Worm (Caenorhabditis elegans) whole organism, mixed stage, embryonic: ENCODE measurements around the gene srsx-35.

ENCODE experiments used
- M03D4.4 ChIP-seq: sonication (generic microtip); optimal IDR thresholded peaks from 2 replicates; lab custom pipeline; 2017; ENCODE audit warnings: mild to moderate bottlenecking, missing genetic modification characterization, missing compliant biosample characterization
- bed-3 ChIP-seq: fragments of 200-800 bp; sonication (Bioruptor generic); optimal IDR thresholded peaks from 3 replicates; lab custom pipeline; 2018; ENCODE audit warnings: mild to moderate bottlenecking, missing genetic modification characterization, moderate library complexity, missing compliant biosample characterization
- blmp-1 ChIP-seq: fragments of 150-350 bp; optimal IDR thresholded peaks from 2 replicates; lab custom pipeline; 2014; ENCODE audit warnings: missing biosample characterization, missing genetic modification characterization
- ceh-39 ChIP-seq: fragments of 150-350 bp; optimal IDR thresholded peaks from 2 replicates; lab custom pipeline; 2014; ENCODE audit warnings: missing biosample characterization, missing genetic modification characterization
- ceh-83 ChIP-seq: fragments of 200-800 bp; sonication (Bioruptor generic); optimal IDR thresholded peaks from 2 replicates; lab custom pipeline; 2018; ENCODE audit warnings: mild to moderate bottlenecking, missing genetic modification characterization, missing compliant biosample characterization
- ces-1 ChIP-seq: fragments of 150-350 bp; optimal IDR thresholded peaks from 2 replicates; lab custom pipeline; 2014; ENCODE audit warnings: missing biosample characterization, missing genetic modification reagents, missing genetic modification characterization
- cnd-1 ChIP-seq: fragments of 200-800 bp; sonication (Bioruptor generic); optimal IDR thresholded peaks from 2 replicates; lab custom pipeline; 2018; ENCODE audit warnings: mild to moderate bottlenecking, missing genetic modification characterization, missing compliant biosample characterization
- drap-1 ChIP-seq: fragments of 200-800 bp; sonication (Bioruptor generic); optimal IDR thresholded peaks from 3 replicates; lab custom pipeline; 2018; ENCODE audit warnings: mild to moderate bottlenecking, missing genetic modification characterization, missing compliant biosample characterization
- elt-3 ChIP-seq: fragments of 150-350 bp; optimal IDR thresholded peaks from 2 replicates; lab custom pipeline; 2014; ENCODE audit warnings: missing biosample characterization, missing genetic modification characterization
- flh-1 ChIP-seq: fragments of 200-800 bp; sonication (Bioruptor generic); optimal IDR thresholded peaks from 2 replicates; lab custom pipeline; 2018; ENCODE audit warnings: mild to moderate bottlenecking, missing genetic modification characterization, moderate library complexity, missing compliant biosample characterization
- ham-2 ChIP-seq: fragments of 200-800 bp; sonication (Bioruptor generic); optimal IDR thresholded peaks from 2 replicates; lab custom pipeline; 2018; ENCODE audit warnings: mild to moderate bottlenecking, missing genetic modification characterization, missing compliant biosample characterization
- hlh-1 ChIP-seq: fragments of 150-350 bp; optimal IDR thresholded peaks from 2 replicates; lab custom pipeline; 2014; ENCODE audit warnings: missing biosample characterization, missing genetic modification reagents, missing genetic modification characterization
- lin-13 ChIP-seq: fragments of 150-350 bp; optimal IDR thresholded peaks from 2 replicates; lab custom pipeline; 2014; ENCODE audit warnings: missing biosample characterization, missing genetic modification characterization
- lin-32 ChIP-seq: fragments of 200-800 bp; sonication (Bioruptor generic); optimal IDR thresholded peaks from 2 replicates; lab custom pipeline; 2018; ENCODE audit warnings: mild to moderate bottlenecking, missing genetic modification characterization, missing compliant biosample characterization
- lsy-2 ChIP-seq: fragments of 150-350 bp; optimal IDR thresholded peaks from 2 replicates; lab custom pipeline; 2014; ENCODE audit warnings: missing biosample characterization, missing genetic modification characterization
- mab-5 ChIP-seq: fragments of 150-350 bp; optimal IDR thresholded peaks from 2 replicates; lab custom pipeline; 2014; ENCODE audit warnings: missing biosample characterization, missing genetic modification characterization
- mep-1 ChIP-seq: fragments of 150-350 bp; optimal IDR thresholded peaks from 2 replicates; lab custom pipeline; 2017; ENCODE audit warnings: missing biosample characterization, missing genetic modification reagents, missing genetic modification characterization, inconsistent platforms
- mls-2 ChIP-seq: sonication (generic microtip); optimal IDR thresholded peaks from 2 replicates; lab custom pipeline; 2016; ENCODE audit warnings: mild to moderate bottlenecking, missing genetic modification characterization, moderate library complexity, missing compliant biosample characterization
- nhr-12 ChIP-seq: fragments of 150-350 bp; optimal IDR thresholded peaks from 2 replicates; lab custom pipeline; 2014; ENCODE audit warnings: missing biosample characterization, missing genetic modification characterization
- nhr-2 ChIP-seq: fragments of 150-350 bp; optimal IDR thresholded peaks from 2 replicates; lab custom pipeline; 2014; ENCODE audit warnings: missing biosample characterization, missing genetic modification characterization
- nhr-237 ChIP-seq: fragments of 150-350 bp; optimal IDR thresholded peaks from 2 replicates; lab custom pipeline; 2014; ENCODE audit warnings: missing biosample characterization, missing genetic modification characterization
- nhr-28 ChIP-seq: fragments of 150-350 bp; optimal IDR thresholded peaks from 2 replicates; lab custom pipeline; 2014; ENCODE audit warnings: missing biosample characterization, missing genetic modification characterization
- nhr-76 ChIP-seq: sonication (generic microtip); optimal IDR thresholded peaks from 2 replicates; lab custom pipeline; 2017; ENCODE audit warnings: missing biosample characterization, missing genetic modification characterization
- pha-4 ChIP-seq: fragments of 150-350 bp; optimal IDR thresholded peaks from 2 replicates; lab custom pipeline; 2018; ENCODE audit warnings: missing biosample characterization, missing genetic modification reagents, missing genetic modification characterization
- sem-2 ChIP-seq: fragments of 200-800 bp; sonication (Bioruptor generic); optimal IDR thresholded peaks from 2 replicates; lab custom pipeline; 2018; ENCODE audit warnings: mild to moderate bottlenecking, missing genetic modification characterization, missing compliant biosample characterization
- snpc-4 ChIP-seq: fragments of 150-350 bp; optimal IDR thresholded peaks from 2 replicates; lab custom pipeline; 2014; ENCODE audit warnings: missing biosample characterization, missing genetic modification characterization
- tbx-8 ChIP-seq: fragments of 200-800 bp; sonication (Bioruptor generic); optimal IDR thresholded peaks from 2 replicates; lab custom pipeline; 2018; ENCODE audit warnings: mild to moderate bottlenecking, missing genetic modification characterization, moderate library complexity, missing compliant biosample characterization
- unc-120 ChIP-seq: sonication (generic microtip); optimal IDR thresholded peaks from 2 replicates; lab custom pipeline; 2017; ENCODE audit warnings: missing genetic modification characterization, missing compliant biosample characterization; ENCODE audit not compliant: poor library complexity, severe bottlenecking
- unc-39 ChIP-seq: fragments of 150-350 bp; optimal IDR thresholded peaks from 2 replicates; lab custom pipeline; 2014; ENCODE audit warnings: missing biosample characterization, missing genetic modification characterization
- unc-62 ChIP-seq: fragments of 150-350 bp; optimal IDR thresholded peaks from 2 replicates; lab custom pipeline; 2014; ENCODE audit warnings: missing biosample characterization, missing genetic modification reagents, missing genetic modification characterization
- zip-8 ChIP-seq: fragments of 150-350 bp; optimal IDR thresholded peaks from 2 replicates; lab custom pipeline; 2014; ENCODE audit warnings: missing biosample characterization, missing genetic modification characterization
- ztf-11 ChIP-seq: fragments of 150-350 bp; optimal IDR thresholded peaks from 2 replicates; lab custom pipeline; 2014; ENCODE audit warnings: missing biosample characterization, missing genetic modification characterization

Gene srsx-35

ce11 chrV:20728763-20729350 is 47.6 kb downstream of the srsx-35 start, which contains the start of gene ipla-3:
TSS of gene ipla-3 (minus strand) at chrV:20729272.
- TF ChIP-seq snpc-4, result no peak
- no peak for TF ChIP-seq zip-8 (tag; lab: Kevin White, UChicago)
- TF ChIP-seq tbx-8 (GFP tag; lab: Kevin White, UChicago), result no peak
- TF ChIP-seq ces-1 (GFP tag; lab: Kevin White, UChicago), result no peak
- TF ChIP-seq pha-4, result peak; percentile 53
- peak; percentile 5 for TF ChIP-seq lsy-2
- TF ChIP-seq hlh-1 (tag; lab: Kevin White, UChicago), result no peak
- no peak for TF ChIP-seq lin-13
- TF ChIP-seq flh-1 (GFP tag; lab: Kevin White, UChicago), result no peak
- no peak for TF ChIP-seq mab-5 (tag; lab: Kevin White, UChicago)
- TF ChIP-seq M03D4.4, result no peak
- TF ChIP-seq mep-1 (tag; lab: Kevin White, UChicago), result peak; percentile 40
- TF ChIP-seq elt-3, result no peak
- peak; percentile 42 for TF ChIP-seq mls-2 (tag; lab: Kevin White, UChicago)
- no peak for TF ChIP-seq nhr-12
- no peak for TF ChIP-seq nhr-76 (tag; lab: Kevin White, UChicago)
- TF ChIP-seq ztf-11 (tag; lab: Kevin White, UChicago), result no peak
- TF ChIP-seq unc-39 (tag; lab: Kevin White, UChicago), result no peak
- no peak for TF ChIP-seq nhr-2 (tag; lab: Kevin White, UChicago)
- TF ChIP-seq nhr-237 (tag; lab: Kevin White, UChicago), result no peak
- no peak for TF ChIP-seq cnd-1
- TF ChIP-seq bed-3 (GFP tag; lab: Kevin White, UChicago), result no peak
- no peak for TF ChIP-seq ceh-83 (GFP tag; lab: Kevin White, UChicago)
- no peak for TF ChIP-seq drap-1 (GFP tag; lab: Kevin White, UChicago)
- no peak for TF ChIP-seq blmp-1 (tag; lab: Kevin White, UChicago)
- TF ChIP-seq ham-2 (GFP tag; lab: Kevin White, UChicago), result no peak
- no peak for TF ChIP-seq lin-32 (GFP tag; lab: Kevin White, UChicago)
- TF ChIP-seq unc-120 (tag; lab: Kevin White, UChicago), result peak; percentile 9
- no peak for TF ChIP-seq nhr-28 (tag; lab: Kevin White, UChicago)
- no peak for TF ChIP-seq ceh-39 (tag; lab: Kevin White, UChicago)
- no peak for TF ChIP-seq sem-2 (GFP tag; lab: Kevin White, UChicago)

- no peak for TF ChIP-seq ceh-39 (tag; lab: Kevin White, UChicago)
- no peak for TF ChIP-seq unc-120 (tag; lab: Kevin White, UChicago)
- no peak for TF ChIP-seq unc-62
- no peak for TF ChIP-seq lsy-2
- no peak for TF ChIP-seq nhr-2 (tag; lab: Kevin White, UChicago)
- TF ChIP-seq flh-1 (GFP tag; lab: Kevin White, UChicago), result no peak
- no peak for TF ChIP-seq bed-3 (GFP tag; lab: Kevin White, UChicago)
- no peak for TF ChIP-seq tbx-8 (GFP tag; lab: Kevin White, UChicago)
- TF ChIP-seq blmp-1 (tag; lab: Kevin White, UChicago), result no peak
- TF ChIP-seq sem-2 (GFP tag; lab: Kevin White, UChicago), result no peak
- no peak for TF ChIP-seq cnd-1
Observed at ce11 chrV:20731787-20732186, 50.6 kb downstream of the srsx-35 start, which contains the start of gene srxa-1. TSS of gene srxa-1 (plus strand) at chrV:20732087.
